Fruit fly (Drosophila melanogaster) whole organism, embryonic: ENCODE data around the gene Ugt49B2.

Experiments used
- Aef1 ChIP-seq: fragments of 200-800 bp; sonication (Bioruptor generic); IDR thresholded peaks from 3 replicates; pipeline ENCODE4 v1.3.6; 2022; ENCODE audit warnings: missing biosample characterization, missing genetic modification characterization
- Blimp-1 ChIP-seq: fragments of 200-800 bp; sonication (Bioruptor generic); optimal IDR thresholded peaks from 3 replicates; lab custom pipeline; 2018; ENCODE audit warnings: missing biosample characterization, missing genetic modification characterization, mild to moderate bottlenecking, moderate library complexity, missing genetic modification reagents
- CG11695 ChIP-seq: fragments of 200-800 bp; sonication (Bioruptor generic); IDR thresholded peaks from 3 replicates; pipeline ENCODE4 v1.3.6; 2022; ENCODE audit warnings: missing biosample characterization, missing genetic modification characterization
- CG14014 ChIP-seq: fragments of 200-800 bp; sonication (Bioruptor generic); IDR thresholded peaks from 2 replicates; pipeline ENCODE4 v1.3.6; 2022; ENCODE audit warnings: missing biosample characterization, missing genetic modification characterization
- CG14050 ChIP-seq: fragments of 200-800 bp; sonication (Bioruptor generic); IDR thresholded peaks from 3 replicates; pipeline ENCODE4 v1.3.6; 2022; ENCODE audit warnings: missing biosample characterization, missing genetic modification characterization
- CG14965 ChIP-seq: fragments of 200-800 bp; sonication (Bioruptor generic); optimal IDR thresholded peaks from 2 replicates; lab custom pipeline; 2016; ENCODE audit warnings: missing biosample characterization, missing genetic modification characterization, borderline replicate concordance
- CG17361 ChIP-seq: fragments of 200-800 bp; sonication (Bioruptor generic); IDR thresholded peaks from 3 replicates; pipeline ENCODE4 v1.3.6; 2022; ENCODE audit warnings: missing biosample characterization, missing genetic modification characterization
- CG17612 ChIP-seq: fragments of 200-800 bp; sonication (Bioruptor generic); IDR thresholded peaks from 2 replicates; pipeline ENCODE4 v1.3.6; 2022; ENCODE audit warnings: missing biosample characterization, missing genetic modification characterization
- CG2712 ChIP-seq: fragments of 200-800 bp; optimal IDR thresholded peaks from 3 replicates; lab custom pipeline; 2019; ENCODE audit warnings: missing biosample characterization, mild to moderate bottlenecking, missing genetic modification characterization, moderate library complexity
- CG31441 ChIP-seq: fragments of 200-800 bp; sonication (Bioruptor generic); IDR thresholded peaks from 2 replicates; pipeline ENCODE4 v1.3.6; 2022; ENCODE audit warnings: missing biosample characterization, missing genetic modification characterization
- CG32772 ChIP-seq: fragments of 200-800 bp; sonication (Bioruptor generic); IDR thresholded peaks from 2 replicates; pipeline ENCODE4 v1.3.6; 2022; ENCODE audit warnings: missing biosample characterization, missing genetic modification characterization
- CG3726 ChIP-seq: fragments of 200-800 bp; sonication (Bioruptor generic); IDR thresholded peaks from 3 replicates; pipeline ENCODE4, ENCODE4 v1.3.6; 2022; ENCODE audit warnings: missing biosample characterization, missing genetic modification characterization
- CG4328 ChIP-seq: fragments of 200-800 bp; sonication (Bioruptor generic); optimal IDR thresholded peaks from 3 replicates; lab custom pipeline; 2017; ENCODE audit warnings: missing biosample characterization, missing genetic modification reagents, missing genetic modification characterization
- CG4854 ChIP-seq: fragments of 200-800 bp; sonication (Bioruptor generic); optimal IDR thresholded peaks from 2 replicates; lab custom pipeline; 2016; ENCODE audit warnings: missing biosample characterization, missing genetic modification characterization, inconsistent platforms
- CG6175 ChIP-seq: fragments of 200-800 bp; sonication (Bioruptor generic); IDR thresholded peaks from 3 replicates; pipeline ENCODE4 v1.3.6; 2022; ENCODE audit warnings: missing biosample characterization, missing genetic modification characterization
- CG9609 ChIP-seq: fragments of 200-800 bp; sonication (Bioruptor generic); optimal IDR thresholded peaks from 3 replicates; lab custom pipeline; 2016; ENCODE audit warnings: missing biosample characterization, missing genetic modification characterization
- CG9797 ChIP-seq: fragments of 200-800 bp; sonication (Bioruptor generic); optimal IDR thresholded peaks from 3 replicates; lab custom pipeline; 2018; ENCODE audit warnings: missing biosample characterization, mild to moderate bottlenecking, missing genetic modification characterization
- CkIIα-i1 ChIP-seq: fragments of 200-800 bp; sonication (Bioruptor generic); IDR thresholded peaks from 2 replicates; pipeline ENCODE4 v1.3.6; 2022; ENCODE audit warnings: missing biosample characterization, missing genetic modification characterization
- Elba2 ChIP-seq: fragments of 200-800 bp; sonication (Bioruptor generic); optimal IDR thresholded peaks from 3 replicates; lab custom pipeline; 2016; ENCODE audit warnings: missing biosample characterization, missing genetic modification characterization
- Lim3 ChIP-seq: fragments of 200-800 bp; sonication (Bioruptor generic); IDR thresholded peaks from 2 replicates; pipeline ENCODE4 v1.3.6; 2022; ENCODE audit warnings: missing biosample characterization, missing genetic modification characterization
- Myb ChIP-seq: fragments of 200-800 bp; sonication (Bioruptor generic); optimal IDR thresholded peaks from 2 replicates; lab custom pipeline; 2016; ENCODE audit warnings: missing biosample characterization, missing genetic modification characterization
- NC2α ChIP-seq: fragments of 200-800 bp; sonication (Bioruptor generic); optimal IDR thresholded peaks from 2 replicates; lab custom pipeline; 2016; ENCODE audit warnings: missing biosample characterization, missing genetic modification characterization
- NK7.1 ChIP-seq: fragments of 200-800 bp; sonication (Bioruptor generic); optimal IDR thresholded peaks from 3 replicates; lab custom pipeline; 2016; ENCODE audit warnings: missing biosample characterization, missing genetic modification characterization
- Nf-YB ChIP-seq: fragments of 200-800 bp; sonication (Bioruptor generic); optimal IDR thresholded peaks from 3 replicates; lab custom pipeline; 2019; ENCODE audit warnings: missing biosample characterization, mild to moderate bottlenecking, missing genetic modification characterization, moderate library complexity
- Nf-YC ChIP-seq: fragments of 200-800 bp; optimal IDR thresholded peaks from 3 replicates; lab custom pipeline; 2019; ENCODE audit warnings: missing biosample characterization, mild to moderate bottlenecking, missing genetic modification characterization, moderate library complexity
- Optix ChIP-seq: fragments of 200-800 bp; sonication (Bioruptor generic); IDR thresholded peaks from 3 replicates; pipeline ENCODE4 v1.3.6; 2022; ENCODE audit warnings: missing biosample characterization, missing genetic modification characterization
- Vsx1 ChIP-seq: fragments of 200-800 bp; sonication (Bioruptor generic); optimal IDR thresholded peaks from 2 replicates; lab custom pipeline; 2017; ENCODE audit warnings: missing biosample characterization, mild to moderate bottlenecking, missing genetic modification characterization, missing genetic modification reagents
- cad ChIP-seq: fragments of >200 bp; optimal IDR thresholded peaks from 2 replicates; lab custom pipeline; 2017; ENCODE audit warnings: missing biosample characterization, missing genetic modification characterization
- cato ChIP-seq: fragments of 200-800 bp; sonication (Bioruptor generic); optimal IDR thresholded peaks from 2 replicates; lab custom pipeline; 2016; ENCODE audit warnings: missing biosample characterization, missing genetic modification characterization, borderline replicate concordance
- cwo ChIP-seq: fragments of 200-800 bp; sonication (Bioruptor generic); optimal IDR thresholded peaks from 3 replicates; lab custom pipeline; 2017; ENCODE audit warnings: missing biosample characterization, missing genetic modification characterization, mild to moderate bottlenecking, moderate library complexity, missing genetic modification reagents
- dpn ChIP-seq, 2 experiments: fragments of 200-800 bp; sonication (Bioruptor generic); optimal IDR thresholded peaks; 3 replicates each; lab custom pipeline; 2016; ENCODE audit warnings: missing biosample characterization in 2 of 2, missing genetic modification characterization in 2 of 2
- gcm ChIP-seq: fragments of 200-800 bp; sonication (Bioruptor generic); optimal IDR thresholded peaks from 2 replicates; lab custom pipeline; 2019; ENCODE audit warnings: missing biosample characterization, mild to moderate bottlenecking, missing genetic modification characterization, moderate library complexity
- inv ChIP-seq: fragments of 200-800 bp; sonication (Bioruptor generic); IDR thresholded peaks from 2 replicates; pipeline ENCODE4 v1.3.6; 2022; ENCODE audit warnings: missing biosample characterization, missing genetic modification characterization; ENCODE audit not compliant: partially characterized antibody
- ken ChIP-seq: fragments of 200-800 bp; sonication (Bioruptor generic); IDR thresholded peaks from 3 replicates; pipeline ENCODE4 v1.3.6; 2022; ENCODE audit warnings: missing biosample characterization, missing genetic modification characterization
- mirr ChIP-seq: fragments of 200-800 bp; sonication (Bioruptor generic); optimal IDR thresholded peaks from 3 replicates; lab custom pipeline; 2018; ENCODE audit warnings: missing biosample characterization, mild to moderate bottlenecking, missing genetic modification characterization
- nerfin-1 ChIP-seq: fragments of 200-800 bp; sonication (Bioruptor generic); optimal IDR thresholded peaks from 3 replicates; lab custom pipeline; 2019; ENCODE audit warnings: missing biosample characterization, mild to moderate bottlenecking, missing genetic modification characterization, moderate library complexity
- onecut ChIP-seq: fragments of 200-800 bp; sonication (Bioruptor generic); IDR thresholded peaks from 2 replicates; pipeline ENCODE4 v1.3.6; 2022; ENCODE audit warnings: missing biosample characterization, missing genetic modification characterization
- pfk ChIP-seq: fragments of 200-800 bp; sonication (Bioruptor generic); optimal IDR thresholded peaks from 2 replicates; lab custom pipeline; 2018; ENCODE audit warnings: missing biosample characterization, mild to moderate bottlenecking, missing genetic modification characterization, moderate library complexity
- phol ChIP-seq: fragments of 200-800 bp; sonication (Bioruptor generic); optimal IDR thresholded peaks from 3 replicates; lab custom pipeline; 2018; ENCODE audit warnings: missing biosample characterization, mild to moderate bottlenecking, missing genetic modification characterization, moderate library complexity
- prd ChIP-seq, 3 experiments: fragments of >200 bp in 2 of 3; fragments of 200-800 bp in 1 of 3; sonication (Bioruptor generic) in 1 of 3; optimal IDR thresholded peaks in 2 of 3; IDR thresholded peaks in 1 of 3; 2 replicates in 2 of 3; 3 replicates in 1 of 3; pipeline versions ENCODE4 v1.3.6 to Lab custom; 2017 to 2022; ENCODE audit warnings: missing biosample characterization in 1 of 3, missing genetic modification characterization in 1 of 3
- psq ChIP-seq: fragments of 200-800 bp; sonication (Bioruptor generic); optimal IDR thresholded peaks from 2 replicates; lab custom pipeline; 2017; ENCODE audit warnings: missing biosample characterization, missing genetic modification characterization
- rib ChIP-seq: fragments of 200-800 bp; sonication (Bioruptor generic); IDR thresholded peaks from 2 replicates; pipeline ENCODE4 v1.3.6; 2022; ENCODE audit warnings: missing biosample characterization, missing genetic modification characterization
- sisA ChIP-seq: fragments of 200-800 bp; sonication (Bioruptor generic); IDR thresholded peaks from 2 replicates; pipeline ENCODE4 v1.3.6; 2022; ENCODE audit warnings: missing biosample characterization, missing genetic modification characterization
- stc ChIP-seq: fragments of 200-800 bp; sonication (Bioruptor generic); IDR thresholded peaks from 2 replicates; pipeline ENCODE4 v1.3.6; 2022; ENCODE audit warnings: missing biosample characterization, missing genetic modification characterization
- stwl ChIP-seq: fragments of 200-800 bp; sonication (Bioruptor generic); optimal IDR thresholded peaks from 3 replicates; lab custom pipeline; 2018; ENCODE audit warnings: missing biosample characterization, mild to moderate bottlenecking, missing genetic modification characterization, moderate library complexity
- sug ChIP-seq: fragments of 200-800 bp; optimal IDR thresholded peaks from 2 replicates; lab custom pipeline; 2019; ENCODE audit warnings: missing biosample characterization, mild to moderate bottlenecking, missing genetic modification characterization, moderate library complexity
- tgo ChIP-seq: fragments of 200-800 bp; sonication (Bioruptor generic); IDR thresholded peaks from 3 replicates; pipeline ENCODE4 v1.3.6; 2022; ENCODE audit warnings: missing biosample characterization, missing genetic modification characterization
- tin ChIP-seq: fragments of 200-800 bp; sonication (Bioruptor generic); optimal IDR thresholded peaks from 3 replicates; lab custom pipeline; 2016; ENCODE audit warnings: missing biosample characterization, missing genetic modification characterization
- tio ChIP-seq: fragments of 200-800 bp; sonication (Bioruptor generic); optimal IDR thresholded peaks from 2 replicates; lab custom pipeline; 2017; ENCODE audit warnings: missing biosample characterization, missing genetic modification characterization, inconsistent platforms
- trem ChIP-seq: fragments of 200-800 bp; optimal IDR thresholded peaks from 3 replicates; lab custom pipeline; 2019; ENCODE audit warnings: missing biosample characterization, mild to moderate bottlenecking, missing genetic modification characterization, moderate library complexity
- z ChIP-seq: fragments of 200-800 bp; sonication (Bioruptor generic); IDR thresholded peaks from 3 replicates; pipeline ENCODE4 v1.3.6; 2022; ENCODE audit warnings: missing biosample characterization, missing genetic modification characterization

Ugt49B2 gene

dm6 chr3R:21419932-21420331, 20.4 kb upstream of the Ugt49B2 start (continued):
- peak; percentile 12 for TF ChIP-seq cwo (GFP tag; lab: Kevin White, UChicago)
- TF ChIP-seq cato: no peak
- no peak for TF ChIP-seq Optix (GFP tag; lab: Robert Waterston, UW)
- no peak for TF ChIP-seq stwl (tag; lab: Kevin White, UChicago)
- TF ChIP-seq CkIIα-i1 (GFP tag; lab: Robert Waterston, UW): no peak
- TF ChIP-seq Myb (GFP tag; lab: Kevin White, UChicago): no peak
- TF ChIP-seq CG4854 (GFP tag; lab: Kevin White, UChicago): no peak
- 0 out of 3 replicates have a peak, but pooled peaks have one; percentile 17 for TF ChIP-seq CG14050 (GFP tag; lab: Robert Waterston, UW)
- peak; percentile 73 for TF ChIP-seq CG17361 (GFP tag; lab: Robert Waterston, UW)
- peak; percentile 76 for TF ChIP-seq phol (tag; lab: Kevin White, UChicago)
- TF ChIP-seq ken (GFP tag; lab: Robert Waterston, UW): 0 out of 3 replicates have a peak, but pooled peaks have one; percentile 5
- TF ChIP-seq Elba2: no peak
- TF ChIP-seq CG31441: peak; percentile 71
- TF ChIP-seq sug (tag; lab: Kevin White, UChicago): no peak
- TF ChIP-seq CG14014: no peak
- no peak for TF ChIP-seq tio (GFP tag; lab: Kevin White, UChicago)
- peak; percentile 34 for TF ChIP-seq nerfin-1 (tag; lab: Kevin White, UChicago)
- peak; percentile 23 for TF ChIP-seq Vsx1 (GFP tag; lab: Kevin White, UChicago)
- TF ChIP-seq sisA (GFP tag; lab: Robert Waterston, UW): peak; percentile 61
- TF ChIP-seq psq: no peak
- TF ChIP-seq mirr (GFP tag; lab: Kevin White, UChicago): no peak
- no peak for TF ChIP-seq NK7.1 (GFP tag; lab: Kevin White, UChicago)
- no peak for TF ChIP-seq Nf-YB
- TF ChIP-seq trem (tag; lab: Kevin White, UChicago): peak; percentile 38
- no peak for TF ChIP-seq inv (GFP tag; lab: Robert Waterston, UW)
- no peak for TF ChIP-seq NC2α (GFP tag; lab: Kevin White, UChicago)
- no peak for TF ChIP-seq tin (GFP tag; lab: Kevin White, UChicago)
- TF ChIP-seq CG9609 (GFP tag; lab: Kevin White, UChicago): no peak
- no peak for TF ChIP-seq pfk (GFP tag; lab: Kevin White, UChicago)
- TF ChIP-seq CG6175: 0 out of 3 replicates have a peak, but pooled peaks have one; percentile 38
- no peak for TF ChIP-seq Aef1 (GFP tag; lab: Robert Waterston, UW)
- TF ChIP-seq CG2712: peak; percentile 84
- TF ChIP-seq onecut: peak; percentile 24; the same call in 1 of the 2 replicates
- no peak for TF ChIP-seq CG4328
- TF ChIP-seq tgo: peak; percentile 42; the same call in 1 of the 3 replicates
- TF ChIP-seq cad (GFP tag; lab: Kevin White, UChicago): no peak
- TF ChIP-seq rib (GFP tag; lab: Robert Waterston, UW): no peak
- no peak for TF ChIP-seq CG17612 (GFP tag; lab: Robert Waterston, UW)
- no peak for TF ChIP-seq CG9797
- peak; percentile 55; the same call in 2 of the 3 replicates for TF ChIP-seq CG11695
- no peak for TF ChIP-seq prd (optimal IDR thresholded peaks at IDR 0.05; lab: Kevin White, UChicago)
- peak; percentile 66; the same call in 2 of the 3 replicates for TF ChIP-seq prd (GFP tag; IDR thresholded peaks at IDR 0.05; lab: Robert Waterston, UW)
- TF ChIP-seq stc (GFP tag; lab: Robert Waterston, UW): no peak
- TF ChIP-seq Nf-YC: peak; percentile 6
- TF ChIP-seq gcm (GFP tag; lab: Kevin White, UChicago): peak; percentile 3
- no peak for TF ChIP-seq CG14965
- no peak for TF ChIP-seq Lim3 (GFP tag; lab: Robert Waterston, UW)
- no peak for TF ChIP-seq CG3726
- TF ChIP-seq CG32772 (GFP tag; lab: Robert Waterston, UW): peak; percentile 54
- no peak for TF ChIP-seq dpn (GFP tag; optimal IDR thresholded peaks at IDR 0.05; lab: Kevin White, UChicago)
- no peak for TF ChIP-seq z
- TF ChIP-seq Blimp-1: peak; percentile 48
